Worm (Caenorhabditis elegans) whole organism, L1 larva: Measurements from ENCODE around the gene ubc-19.

Experiments used
- C04F5.9 ChIP-seq: sonication (generic microtip); optimal IDR thresholded peaks from 2 replicates; lab custom pipeline; 2016; ENCODE audit warnings: missing genetic modification characterization, missing compliant biosample characterization
- C16A3.4 ChIP-seq: fragments of 150-350 bp; optimal IDR thresholded peaks from 2 replicates; lab custom pipeline; 2014; ENCODE audit warnings: missing biosample characterization, missing genetic modification characterization
- C34B4.2 ChIP-seq: sonication (generic microtip); optimal IDR thresholded peaks from 2 replicates; lab custom pipeline; 2017; ENCODE audit warnings: mild to moderate bottlenecking, missing genetic modification characterization, missing compliant biosample characterization
- Y116A8C.19 ChIP-seq: sonication (generic microtip); optimal IDR thresholded peaks from 2 replicates; lab custom pipeline; 2016; ENCODE audit warnings: missing compliant biosample characterization, missing genetic modification characterization, borderline replicate concordance
- aha-1 ChIP-seq: fragments of 150-350 bp; optimal IDR thresholded peaks from 2 replicates; lab custom pipeline; 2014; ENCODE audit warnings: missing biosample characterization, missing genetic modification characterization
- blmp-1 ChIP-seq: fragments of 150-350 bp; optimal IDR thresholded peaks from 2 replicates; lab custom pipeline; 2014; ENCODE audit warnings: missing biosample characterization, missing genetic modification characterization
- ceh-63 ChIP-seq: fragments of 200-800 bp; sonication (Bioruptor generic); optimal IDR thresholded peaks from 2 replicates; lab custom pipeline; 2018; ENCODE audit warnings: mild to moderate bottlenecking, missing genetic modification characterization, missing compliant biosample characterization
- ceh-82 ChIP-seq, 3 experiments: fragments of 150-350 bp in 1 of 3; sonication (generic microtip) in 2 of 3; optimal IDR thresholded peaks; 2 replicates each; lab custom pipeline; 2014 to 2017; ENCODE audit warnings: missing biosample characterization in 3 of 3, missing genetic modification characterization in 3 of 3
- ceh-90 ChIP-seq: sonication (generic microtip); optimal IDR thresholded peaks from 2 replicates; lab custom pipeline; 2016; ENCODE audit warnings: missing genetic modification characterization, missing compliant biosample characterization
- dpl-1 ChIP-seq, 3 experiments: fragments of 150-350 bp in 2 of 3; sonication (generic microtip) in 1 of 3; optimal IDR thresholded peaks; 2 replicates each; lab custom pipeline; 2014 to 2017; ENCODE audit warnings: missing biosample characterization in 3 of 3, missing genetic modification characterization in 3 of 3, missing genetic modification reagents in 3 of 3
- dsc-1 ChIP-seq: sonication (generic microtip); optimal IDR thresholded peaks from 2 replicates; lab custom pipeline; 2016; ENCODE audit warnings: mild to moderate bottlenecking, missing genetic modification characterization, missing compliant biosample characterization
- efl-1 ChIP-seq, 4 experiments: fragments of 150-350 bp; optimal IDR thresholded peaks in 3 of 4; peaks in 1 of 4; 1 replicate in 1 of 4; 2 replicates in 3 of 4; lab custom pipeline; 2014; ENCODE audit warnings: missing biosample characterization in 2 of 4, missing genetic modification characterization in 2 of 4, missing genetic modification reagents in 2 of 4
- elt-2 ChIP-seq: sonication (generic microtip); optimal IDR thresholded peaks from 2 replicates; lab custom pipeline; 2016; ENCODE audit warnings: missing genetic modification characterization, mild to moderate bottlenecking, inconsistent platforms, missing compliant biosample characterization, missing genetic modification reagents
- ets-5 ChIP-seq: fragments of 200-800 bp; sonication (Bioruptor generic); IDR thresholded peaks from 2 replicates; pipeline ENCODE4 v1.3.6; 2022; ENCODE audit warnings: missing genetic modification characterization, missing compliant biosample characterization
- grh-1 ChIP-seq: fragments of 200-800 bp; sonication (Bioruptor generic); IDR thresholded peaks from 2 replicates; pipeline ENCODE4 v1.3.6; 2022; ENCODE audit warnings: missing genetic modification reagents, missing genetic modification characterization, missing compliant biosample characterization
- isw-1 ChIP-seq: fragments of 200-800 bp; sonication (Bioruptor generic); IDR thresholded peaks from 2 replicates; pipeline ENCODE4 v1.3.6; 2022; ENCODE audit warnings: missing genetic modification characterization, missing compliant biosample characterization
- jun-1 ChIP-seq: fragments of 150-350 bp; optimal IDR thresholded peaks from 2 replicates; lab custom pipeline; 2014; ENCODE audit warnings: missing biosample characterization, missing genetic modification reagents, missing genetic modification characterization
- lir-3 ChIP-seq: sonication (generic microtip); optimal IDR thresholded peaks from 2 replicates; lab custom pipeline; 2016; ENCODE audit warnings: mild to moderate bottlenecking, missing genetic modification characterization, moderate library complexity, missing compliant biosample characterization; ENCODE audit not compliant: poor library complexity
- mab-9 ChIP-seq: fragments of 200-800 bp; sonication (Bioruptor generic); IDR thresholded peaks from 2 replicates; pipeline ENCODE4 v1.3.6; 2022; ENCODE audit warnings: missing genetic modification reagents, missing genetic modification characterization, missing compliant biosample characterization
- mdl-1 ChIP-seq, 2 experiments: fragments of 150-350 bp; optimal IDR thresholded peaks; 2 replicates each; lab custom pipeline; 2014 to 2017; ENCODE audit warnings: missing biosample characterization in 2 of 2, missing genetic modification characterization in 2 of 2, inconsistent platforms in 1 of 2
- nhr-11 ChIP-seq: fragments of 150-350 bp; optimal IDR thresholded peaks from 2 replicates; lab custom pipeline; 2014; ENCODE audit warnings: missing biosample characterization, missing genetic modification characterization
- nhr-20 ChIP-seq: sonication (generic microtip); optimal IDR thresholded peaks from 2 replicates; lab custom pipeline; 2016; ENCODE audit warnings: mild to moderate bottlenecking, missing genetic modification characterization, missing compliant biosample characterization
- nhr-76 ChIP-seq: sonication (generic microtip); optimal IDR thresholded peaks from 2 replicates; lab custom pipeline; 2017; ENCODE audit warnings: missing biosample characterization, missing genetic modification characterization
- nhr-85 ChIP-seq: sonication (generic microtip); peaks from one replicate; lab custom pipeline; 2016; ENCODE audit warnings: missing genetic modification characterization, inconsistent platforms, missing compliant biosample characterization
- rnt-1 ChIP-seq: sonication (generic microtip); optimal IDR thresholded peaks from 2 replicates; lab custom pipeline; 2016; ENCODE audit warnings: mild to moderate bottlenecking, missing genetic modification characterization, moderate library complexity, missing compliant biosample characterization
- skn-1 ChIP-seq: fragments of 150-350 bp; optimal IDR thresholded peaks from 2 replicates; lab custom pipeline; 2014; ENCODE audit warnings: missing biosample characterization, missing genetic modification characterization
- snpc-4 ChIP-seq: fragments of 150-350 bp; optimal IDR thresholded peaks from 2 replicates; lab custom pipeline; 2014; ENCODE audit warnings: missing biosample characterization, missing genetic modification characterization
- sptf-1 ChIP-seq: fragments of 150-350 bp; optimal IDR thresholded peaks from 2 replicates; lab custom pipeline; 2014; ENCODE audit warnings: missing biosample characterization, missing genetic modification characterization
- sup-37 ChIP-seq: fragments of 200-800 bp; sonication (Bioruptor generic); optimal IDR thresholded peaks from 2 replicates; lab custom pipeline; 2018; ENCODE audit warnings: mild to moderate bottlenecking, missing genetic modification characterization, missing compliant biosample characterization
- swsn-7 ChIP-seq: sonication (generic microtip); optimal IDR thresholded peaks from 2 replicates; lab custom pipeline; 2016; ENCODE audit warnings: missing genetic modification characterization, missing compliant biosample characterization
- unc-30 ChIP-seq: sonication (generic microtip); optimal IDR thresholded peaks from 2 replicates; lab custom pipeline; 2017; ENCODE audit warnings: missing biosample characterization, missing genetic modification characterization
- unc-98 ChIP-seq: fragments of 200-800 bp; sonication (Bioruptor generic); IDR thresholded peaks from 2 replicates; pipeline ENCODE4 v1.3.6; 2022; ENCODE audit warnings: missing genetic modification characterization, missing compliant biosample characterization
- vab-15 ChIP-seq: sonication (generic microtip); optimal IDR thresholded peaks from 2 replicates; lab custom pipeline; 2017; ENCODE audit warnings: missing genotype, mild to moderate bottlenecking, missing genetic modification characterization, missing compliant biosample characterization
- xbp-1 ChIP-seq: sonication (generic microtip); optimal IDR thresholded peaks from 2 replicates; lab custom pipeline; 2016; ENCODE audit warnings: missing genetic modification characterization, missing compliant biosample characterization
- ztf-4 ChIP-seq: fragments of 150-350 bp; optimal IDR thresholded peaks from 2 replicates; lab custom pipeline; 2014; ENCODE audit warnings: missing biosample characterization, missing genetic modification characterization

Gene ubc-19

ce11 chrV:18722510-18723299 is 33.1 kb upstream of the ubc-19 start:
- TF ChIP-seq vab-15 (tag; lab: Kevin White, UChicago): no peak
- TF ChIP-seq C16A3.4 (tag; lab: Kevin White, UChicago): no peak
- peak; percentile 100 for TF ChIP-seq sptf-1 (tag; lab: Kevin White, UChicago)
- TF ChIP-seq ceh-63: peak; percentile 22
- no peak for TF ChIP-seq swsn-7 (tag; lab: Kevin White, UChicago)
- TF ChIP-seq C04F5.9 (tag; lab: Kevin White, UChicago): no peak
- TF ChIP-seq snpc-4 (tag; lab: Kevin White, UChicago): no peak
- TF ChIP-seq grh-1 (GFP tag; lab: Robert Waterston, UW): no peak
- TF ChIP-seq ceh-90 (tag; lab: Kevin White, UChicago): no peak
- TF ChIP-seq Y116A8C.19 (tag; lab: Kevin White, UChicago): no peak
- no peak for TF ChIP-seq dpl-1 (GFP tag; optimal IDR thresholded peaks at IDR 0.05; lab: Kevin White, UChicago)
- no peak for TF ChIP-seq efl-1 (optimal IDR thresholded peaks at IDR 0.05; lab: Kevin White, UChicago)
- TF ChIP-seq efl-1 (GFP tag; optimal IDR thresholded peaks at IDR 0.05 in 1 of 2; lab: Kevin White, UChicago): peak in 1 of 2 experiments; percentile 64
- no peak for TF ChIP-seq unc-98
- TF ChIP-seq mdl-1 (tag; optimal IDR thresholded peaks at IDR 0.05; lab: Kevin White, UChicago): no peak
- no peak for TF ChIP-seq nhr-20
- no peak for TF ChIP-seq blmp-1 (tag; lab: Kevin White, UChicago)
- no peak for TF ChIP-seq skn-1 (tag; lab: Kevin White, UChicago)
- no peak for TF ChIP-seq rnt-1
- TF ChIP-seq aha-1 (tag; lab: Kevin White, UChicago): no peak
- no peak for TF ChIP-seq unc-30 (tag; lab: Kevin White, UChicago)
- TF ChIP-seq isw-1 (GFP tag; lab: Robert Waterston, UW): no peak
- TF ChIP-seq nhr-85 (tag; lab: Kevin White, UChicago): no peak
- no peak for TF ChIP-seq ceh-82 (tag; optimal IDR thresholded peaks at IDR 0.05; lab: Kevin White, UChicago)
- 0 out of 2 replicates have a peak, but pooled peaks have one; percentile 28 for TF ChIP-seq ets-5 (GFP tag; lab: Robert Waterston, UW)
- TF ChIP-seq nhr-11 (tag; lab: Kevin White, UChicago): no peak

DNA sequence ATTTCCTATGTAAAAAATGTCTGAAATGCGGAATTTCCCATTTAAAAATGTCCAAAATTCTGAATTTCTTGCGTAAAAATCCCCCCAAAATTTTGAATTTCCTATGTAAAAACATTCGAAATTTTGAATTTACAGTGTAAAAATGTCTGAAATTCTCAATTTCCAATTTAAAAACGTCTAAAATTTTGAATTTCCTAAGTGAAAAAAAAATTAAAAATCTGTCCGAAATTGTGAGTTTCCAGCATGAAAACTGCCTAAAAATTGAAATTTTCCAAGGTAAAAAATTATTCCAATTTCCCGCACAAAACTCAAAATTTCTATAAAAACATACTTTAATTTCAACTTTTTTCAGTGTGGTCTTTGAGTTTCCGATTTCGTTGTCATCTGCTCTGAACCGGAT is 32.3 kb upstream of the ubc-19 start:
- TF ChIP-seq nhr-76 (tag; lab: Kevin White, UChicago): no peak
- no peak for TF ChIP-seq lir-3 (tag; lab: Kevin White, UChicago)
- no peak for TF ChIP-seq C04F5.9 (tag; lab: Kevin White, UChicago)
- TF ChIP-seq ztf-4 (tag; lab: Kevin White, UChicago): no peak
- TF ChIP-seq grh-1 (GFP tag; lab: Robert Waterston, UW): 0 out of 2 replicates have a peak, but pooled peaks have one; percentile 15
- no peak for TF ChIP-seq C16A3.4 (tag; lab: Kevin White, UChicago)
- no peak for TF ChIP-seq mab-9 (GFP tag; lab: Robert Waterston, UW)
- TF ChIP-seq dsc-1 (tag; lab: Kevin White, UChicago): no peak

- TF ChIP-seq C34B4.2 (tag; lab: Kevin White, UChicago) (peak; percentile 14), xbp-1 (tag; lab: Kevin White, UChicago) (no peak), nhr-85 (tag; lab: Kevin White, UChicago) (peak; percentile 75), jun-1 (tag; lab: Kevin White, UChicago) (no peak), ets-5 (GFP tag; lab: Robert Waterston, UW) (0 out of 2 replicates have a peak, but pooled peaks have one; percentile 79), sup-37 (GFP tag; lab: Kevin White, UChicago) (no peak), efl-1 (optimal IDR thresholded peaks at IDR 0.05; lab: Kevin White, UChicago) (no peak), efl-1 (GFP tag; optimal IDR thresholded peaks at IDR 0.05 in 1 of 2; lab: Kevin White, UChicago) (peak in 1 of 2 experiments; percentile 87), grh-1 (GFP tag; lab: Robert Waterston, UW) (0 out of 2 replicates have a peak, but pooled peaks have one; percentile 42), elt-2 (tag; lab: Kevin White, UChicago) (peak; percentile 24)
- TF ChIP-seq, all 84 proteins: peak for 6
Observed at ce11 chrV:18719956-18720489, 30.5 kb upstream of the ubc-19 start, which contains the start of gene Y17D7C.2. Gene Y17D7C.2 (minus strand): TSS chrV:18719987.
